Fruit fly (Drosophila melanogaster): Measurements from ENCODE around the gene wac.

DNA sequence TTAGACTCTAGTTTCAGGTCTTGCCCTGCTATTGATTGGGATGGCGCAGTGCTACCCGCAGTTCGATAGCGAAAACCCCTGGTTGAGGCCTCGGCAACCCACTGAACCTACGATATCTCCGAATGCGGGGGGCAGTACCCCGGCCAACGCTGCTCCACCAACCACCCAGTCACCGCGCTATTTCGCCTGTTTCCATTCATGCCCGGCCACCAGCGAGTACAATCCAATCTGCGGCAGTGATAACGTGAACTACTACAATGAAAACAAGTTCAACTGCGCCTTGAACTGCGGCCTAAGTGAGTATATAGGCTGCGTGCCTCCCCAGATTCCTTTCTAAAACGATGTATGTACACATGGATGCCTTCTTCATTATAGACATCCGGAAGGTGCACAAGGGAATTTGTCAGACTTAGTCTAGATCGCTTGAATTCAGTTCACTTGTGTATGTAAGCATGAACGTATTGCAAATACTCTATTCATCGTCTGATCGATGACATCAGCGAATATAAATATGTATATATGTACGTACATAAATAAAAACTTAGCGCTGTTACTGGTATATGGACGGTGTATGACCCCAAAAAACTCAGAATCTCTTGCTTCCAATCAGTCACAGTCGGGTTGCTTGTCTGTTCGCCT lies 40.4 kb upstream of the wac start, which contains the start of gene CG13877:
- TF ChIP-seq Smox (GFP tag; optimal IDR thresholded peaks at IDR 0.05) (no peak), CG16779 (tag; optimal IDR thresholded peaks at IDR 0.05) (no peak), Lpt (GFP tag; optimal IDR thresholded peaks at IDR 0.05) (no peak), CG8119 (GFP tag; IDR thresholded peaks at IDR 0.05) (no peak), spab (GFP tag; optimal IDR thresholded peaks at IDR 0.05) (no peak), CG4318 (GFP tag; optimal IDR thresholded peaks at IDR 0.05) (no peak), CG9139 (GFP tag; optimal IDR thresholded peaks at IDR 0.05) (no peak), CG6808 (GFP tag; optimal IDR thresholded peaks at IDR 0.05) (no peak), achi (GFP tag; optimal IDR thresholded peaks at IDR 0.05) (no peak), net (GFP tag; optimal IDR thresholded peaks at IDR 0.05) (no peak), dsx (GFP tag; optimal IDR thresholded peaks at IDR 0.05; ENCODE audit: poor library complexity, severe bottlenecking) (no peak), eg (GFP tag; IDR thresholded peaks at IDR 0.05) (no peak), CG11294 (GFP tag; IDR thresholded peaks at IDR 0.05) (no peak)
